Fruit fly (Drosophila melanogaster) whole organism, pupa: ENCODE results near the gene phu.
A peak's percentile ranks its signal among the peaks of the same experiment; 100 is the strongest.

Experiments used
- CG10348 ChIP-seq: fragments of 200-800 bp; sonication (Bioruptor generic); IDR thresholded peaks from 2 replicates; pipeline ENCODE4 v1.3.6; 2022; ENCODE audit warnings: missing biosample characterization, missing genetic modification characterization
- CG12605 ChIP-seq: fragments of 200-800 bp; sonication (Bioruptor generic); IDR thresholded peaks from 2 replicates; pipeline ENCODE4 v1.3.6; 2022; ENCODE audit warnings: missing biosample characterization, missing genetic modification characterization
- CG13204 ChIP-seq: fragments of 200-800 bp; sonication (Bioruptor generic); optimal IDR thresholded peaks from 2 replicates; lab custom pipeline; 2018; ENCODE audit warnings: missing biosample characterization, mild to moderate bottlenecking, missing genetic modification characterization, moderate library complexity
- CG14655 ChIP-seq: fragments of 200-800 bp; sonication (Bioruptor generic); optimal IDR thresholded peaks from 3 replicates; lab custom pipeline; 2017; ENCODE audit warnings: mild to moderate bottlenecking, missing biosample characterization, missing genetic modification reagents, missing genetic modification characterization
- CG15710 ChIP-seq: fragments of 200-800 bp; sonication (Bioruptor generic); optimal IDR thresholded peaks from 2 replicates; lab custom pipeline; 2018; ENCODE audit warnings: missing biosample characterization, mild to moderate bottlenecking, missing genetic modification characterization, moderate library complexity
- CG17806 ChIP-seq: fragments of 200-800 bp; sonication (Bioruptor generic); optimal IDR thresholded peaks from 2 replicates; lab custom pipeline; 2018; ENCODE audit warnings: missing biosample characterization, mild to moderate bottlenecking, missing genetic modification characterization, moderate library complexity
- CG32121 ChIP-seq: fragments of 200-800 bp; sonication (Bioruptor generic); IDR thresholded peaks from 2 replicates; pipeline ENCODE4 v1.3.6; 2022; ENCODE audit warnings: missing biosample characterization, missing genetic modification characterization
- CG34367 ChIP-seq: fragments of 200-800 bp; sonication (Bioruptor generic); optimal IDR thresholded peaks from 2 replicates; lab custom pipeline; 2018; ENCODE audit warnings: missing biosample characterization, mild to moderate bottlenecking, missing genetic modification characterization
- CG4496 ChIP-seq: fragments of 200-800 bp; sonication (Bioruptor generic); IDR thresholded peaks from 3 replicates; pipeline ENCODE4 v1.3.6; 2022; ENCODE audit warnings: missing biosample characterization, missing genetic modification characterization
- CG8159 ChIP-seq: fragments of 200-800 bp; sonication (Bioruptor generic); optimal IDR thresholded peaks from 3 replicates; lab custom pipeline; 2018; ENCODE audit warnings: missing biosample characterization, mild to moderate bottlenecking, missing genetic modification characterization, moderate library complexity
- CG8301 ChIP-seq: fragments of 200-800 bp; sonication (Bioruptor generic); optimal IDR thresholded peaks from 2 replicates; lab custom pipeline; 2018; ENCODE audit warnings: missing biosample characterization, mild to moderate bottlenecking, missing genetic modification characterization
- CG9948 ChIP-seq: fragments of 200-800 bp; sonication (Bioruptor generic); optimal IDR thresholded peaks from 2 replicates; lab custom pipeline; 2018; ENCODE audit warnings: missing biosample characterization, mild to moderate bottlenecking, missing genetic modification characterization, moderate library complexity
- D1 ChIP-seq: fragments of 200-800 bp; sonication (Bioruptor generic); optimal IDR thresholded peaks from 2 replicates; lab custom pipeline; 2018; ENCODE audit warnings: missing biosample characterization, mild to moderate bottlenecking, missing genetic modification characterization, moderate library complexity
- EcR ChIP-seq: fragments of 200-800 bp; sonication (Bioruptor generic); optimal IDR thresholded peaks from 3 replicates; lab custom pipeline; 2019; ENCODE audit warnings: missing biosample characterization, missing genetic modification characterization, mild to moderate bottlenecking, moderate library complexity, missing genetic modification reagents
- Ets98B ChIP-seq: fragments of 200-800 bp; sonication (Bioruptor generic); IDR thresholded peaks from 2 replicates; pipeline ENCODE4 v1.3.6; 2022; ENCODE audit warnings: missing biosample characterization, missing genetic modification characterization
- Pif1A ChIP-seq: fragments of 200-800 bp; sonication (Bioruptor generic); optimal IDR thresholded peaks from 3 replicates; lab custom pipeline; 2016; ENCODE audit warnings: missing biosample characterization, missing genetic modification characterization
- Pif1B ChIP-seq: fragments of 200-800 bp; sonication (Bioruptor generic); optimal IDR thresholded peaks from 3 replicates; lab custom pipeline; 2016; ENCODE audit warnings: missing biosample characterization, missing genetic modification characterization
- Snoo ChIP-seq: fragments of 200-800 bp; sonication (Bioruptor generic); optimal IDR thresholded peaks from 3 replicates; lab custom pipeline; 2017; ENCODE audit warnings: missing biosample characterization, mild to moderate bottlenecking, missing genetic modification characterization, inconsistent platforms
- fd96Ca ChIP-seq: fragments of 200-800 bp; sonication (Bioruptor generic); IDR thresholded peaks from 3 replicates; pipeline ENCODE4 v1.3.6; 2022; ENCODE audit warnings: missing biosample characterization, missing genetic modification characterization
- gl ChIP-seq: fragments of 200-800 bp; sonication (Bioruptor generic); optimal IDR thresholded peaks from 2 replicates; lab custom pipeline; 2018; ENCODE audit warnings: missing biosample characterization, mild to moderate bottlenecking, missing genetic modification characterization
- rn ChIP-seq: fragments of 200-800 bp; sonication (Bioruptor generic); IDR thresholded peaks from 2 replicates; pipeline ENCODE4 v1.3.6; 2022; ENCODE audit warnings: missing biosample characterization, missing genetic modification characterization

Gene phu

DNA sequence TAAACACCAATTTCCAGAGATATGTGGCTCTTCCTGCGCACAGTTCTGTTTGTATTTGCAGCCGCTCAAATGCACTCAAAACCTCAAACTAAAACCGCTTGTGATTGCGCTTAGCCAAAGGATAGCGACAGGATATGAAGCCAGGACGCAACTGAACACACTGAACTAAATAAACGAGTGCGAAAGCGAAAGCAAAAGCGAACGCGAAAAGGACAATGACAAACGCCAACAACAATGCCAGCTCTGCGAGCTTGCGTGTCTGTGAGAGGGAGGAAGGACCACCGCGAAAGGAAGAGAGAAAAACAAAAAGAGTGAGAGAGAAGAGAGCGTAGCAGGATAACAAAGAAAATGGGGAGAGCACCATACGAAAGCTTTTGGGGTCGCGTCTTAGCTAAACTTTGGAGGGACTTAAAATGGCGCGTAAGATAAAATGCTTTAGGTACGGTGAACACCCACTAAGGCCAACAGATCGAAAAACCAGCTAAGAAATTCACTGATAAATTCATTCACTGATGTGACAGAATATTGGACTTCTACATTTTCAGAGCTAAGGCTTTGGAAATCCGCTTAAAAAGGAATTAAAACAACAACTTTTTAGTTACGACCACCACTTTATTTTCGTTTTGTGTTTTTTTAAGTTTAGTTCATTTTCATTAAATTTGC is 34.0 kb upstream of the phu start, which contains the start of gene GstZ2:
Gene GstZ2 (minus strand): TSS at position 165 of the 663 bp plus-strand sequence.
- TF ChIP-seq gl (tag; lab: Kevin White, UChicago): no peak

DNA sequence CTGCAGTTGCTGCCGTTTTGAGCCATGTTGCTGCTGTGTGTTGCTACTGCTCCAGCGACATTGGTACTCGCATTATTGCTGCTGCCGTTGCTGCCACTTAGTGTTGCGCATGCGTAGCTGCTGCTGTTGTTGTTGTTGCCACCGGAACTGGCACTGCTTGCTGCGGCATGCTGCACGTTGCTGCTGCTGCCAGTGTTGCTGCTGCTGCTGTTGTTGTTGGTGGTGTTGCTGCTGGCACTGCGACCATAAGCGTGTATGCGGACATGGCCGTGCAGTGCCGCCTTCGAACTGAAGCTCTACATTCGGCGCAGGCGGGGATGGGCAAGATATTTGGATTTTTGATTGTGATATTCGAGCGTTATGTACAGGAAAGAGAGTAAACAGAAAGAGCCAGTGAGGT is 26.5 kb upstream of the phu start:
- TF ChIP-seq CG9948 (tag; lab: Kevin White, UChicago) (no peak), Snoo (tag; lab: Kevin White, UChicago) (no peak), CG14655 (GFP tag; lab: Kevin White, UChicago) (no peak), CG4496 (GFP tag; lab: Robert Waterston, UW) (no peak), Pif1B (no peak), Pif1A (GFP tag; lab: Kevin White, UChicago) (no peak), CG13204 (GFP tag; lab: Kevin White, UChicago) (no peak), rn (GFP tag; lab: Robert Waterston, UW) (no peak)
- TF ChIP-seq, all 21 proteins: peak for 0

dm6 chr3R:9480396-9480795 is 14.2 kb upstream of the phu start:
- TF ChIP-seq gl (tag; lab: Kevin White, UChicago) (no peak), CG14655 (GFP tag; lab: Kevin White, UChicago) (peak; percentile 71), fd96Ca (GFP tag; lab: Robert Waterston, UW) (peak; percentile 74), CG17806 (tag; lab: Kevin White, UChicago) (no peak), CG34367 (no peak), CG8301 (tag; lab: Kevin White, UChicago) (peak; percentile 54), rn (GFP tag; lab: Robert Waterston, UW) (peak; percentile 32; the same call in 1 of the 2 replicates), CG12605 (GFP tag; lab: Robert Waterston, UW) (peak; percentile 31; the same call in 1 of the 2 replicates), EcR (GFP tag; lab: Kevin White, UChicago) (no peak), CG8159 (tag; lab: Kevin White, UChicago) (no peak), Snoo (tag; lab: Kevin White, UChicago) (no peak), D1 (tag; lab: Kevin White, UChicago) (no peak), CG15710 (tag; lab: Kevin White, UChicago) (no peak), Pif1B (peak; percentile 23), CG32121 (GFP tag; lab: Robert Waterston, UW) (peak; percentile 68; the same call in 1 of the 2 replicates), CG13204 (GFP tag; lab: Kevin White, UChicago) (no peak), Ets98B (GFP tag; lab: Robert Waterston, UW) (peak; percentile 78), Pif1A (GFP tag; lab: Kevin White, UChicago) (no peak), CG10348 (GFP tag; lab: Robert Waterston, UW) (no peak), CG4496 (GFP tag; lab: Robert Waterston, UW) (peak; percentile 78), CG9948 (tag; lab: Kevin White, UChicago) (no peak)

DNA sequence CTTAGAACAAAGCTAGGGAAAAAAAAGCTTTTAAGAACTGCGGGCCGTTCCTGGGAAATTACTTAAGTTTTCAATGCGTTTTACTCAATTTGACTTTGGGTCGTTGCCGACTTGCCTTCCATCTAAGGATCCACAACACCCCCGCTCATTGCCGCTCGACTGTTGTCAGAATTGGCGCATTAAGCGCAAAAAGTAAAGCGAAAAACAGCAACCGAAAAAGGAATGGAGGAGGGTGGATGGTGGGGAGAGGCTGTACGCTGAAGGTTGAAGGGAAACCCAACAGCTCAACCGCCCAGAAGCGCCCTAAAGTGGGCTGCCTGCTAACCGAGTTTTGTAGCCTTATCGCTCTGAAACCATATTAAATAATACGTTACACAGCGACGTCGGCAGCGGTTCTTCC is 7.0 kb upstream of the phu start:
- no peak for TF ChIP-seq CG8159 (tag; lab: Kevin White, UChicago)
- TF ChIP-seq CG34367: no peak
- TF ChIP-seq Snoo (tag; lab: Kevin White, UChicago): no peak
- TF ChIP-seq Ets98B (GFP tag; lab: Robert Waterston, UW): no peak
- TF ChIP-seq fd96Ca (GFP tag; lab: Robert Waterston, UW): no peak
- TF ChIP-seq CG13204 (GFP tag; lab: Kevin White, UChicago): no peak
- TF ChIP-seq CG9948 (tag; lab: Kevin White, UChicago): no peak
- TF ChIP-seq D1 (tag; lab: Kevin White, UChicago): no peak
- no peak for TF ChIP-seq Pif1A (GFP tag; lab: Kevin White, UChicago)
- TF ChIP-seq CG10348 (GFP tag; lab: Robert Waterston, UW): no peak
- no peak for TF ChIP-seq rn (GFP tag; lab: Robert Waterston, UW)

- no peak for TF ChIP-seq Pif1A (GFP tag; lab: Kevin White, UChicago)
- peak; percentile 8 for TF ChIP-seq CG8159 (tag; lab: Kevin White, UChicago)
- TF ChIP-seq, all 21 proteins: peak for 1
Measured at dm6 chr3R:9487961-9488360, 6.6 kb upstream of the phu start.

DNA sequence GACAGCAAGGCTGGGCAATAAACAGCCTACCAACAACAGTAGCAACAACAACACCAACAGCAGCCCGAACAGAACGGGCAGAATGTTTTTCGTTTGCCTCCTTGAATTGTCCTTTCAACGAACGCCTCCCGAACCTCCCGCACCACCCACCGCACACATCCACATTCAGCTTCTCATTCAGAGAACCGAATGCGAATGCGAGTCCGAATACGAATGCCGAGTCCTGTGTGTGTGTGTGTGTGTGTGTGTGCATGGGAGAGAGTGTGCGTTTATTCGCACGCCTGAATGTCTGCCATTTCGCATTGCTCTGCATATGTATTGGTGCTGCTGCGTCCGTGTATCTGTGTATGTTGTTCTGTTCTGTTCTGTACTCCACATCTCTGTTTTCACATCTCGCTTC is 6.1 kb upstream of the phu start:
- TF ChIP-seq EcR (GFP tag; lab: Kevin White, UChicago): no peak
- no peak for TF ChIP-seq CG34367
- TF ChIP-seq CG10348 (GFP tag; lab: Robert Waterston, UW): no peak
- no peak for TF ChIP-seq CG9948 (tag; lab: Kevin White, UChicago)
- no peak for TF ChIP-seq CG4496 (GFP tag; lab: Robert Waterston, UW)
- no peak for TF ChIP-seq CG32121 (GFP tag; lab: Robert Waterston, UW)
- no peak for TF ChIP-seq gl (tag; lab: Kevin White, UChicago)
- TF ChIP-seq Pif1A (GFP tag; lab: Kevin White, UChicago): no peak
- no peak for TF ChIP-seq fd96Ca (GFP tag; lab: Robert Waterston, UW)
- no peak for TF ChIP-seq Ets98B (GFP tag; lab: Robert Waterston, UW)
- TF ChIP-seq D1 (tag; lab: Kevin White, UChicago): no peak
- TF ChIP-seq CG12605 (GFP tag; lab: Robert Waterston, UW): no peak
- no peak for TF ChIP-seq rn (GFP tag; lab: Robert Waterston, UW)
- TF ChIP-seq CG17806 (tag; lab: Kevin White, UChicago): no peak
- TF ChIP-seq CG8159 (tag; lab: Kevin White, UChicago): no peak
- no peak for TF ChIP-seq CG15710 (tag; lab: Kevin White, UChicago)
